Fruit fly (Drosophila melanogaster) whole organism, embryonic: Measurements from ENCODE around the gene rogdi.

Experiments used
- Atf3 ChIP-seq: fragments of 200-800 bp; sonication (Bioruptor generic); optimal IDR thresholded peaks from 3 replicates; lab custom pipeline; 2016; ENCODE audit warnings: missing biosample characterization, missing genetic modification characterization
- CG1024 ChIP-seq: fragments of 200-800 bp; sonication (Bioruptor generic); IDR thresholded peaks from 2 replicates; pipeline ENCODE4 v1.3.6; 2022; ENCODE audit warnings: missing biosample characterization, missing genetic modification characterization
- CG11560 ChIP-seq: fragments of 200-800 bp; sonication (Bioruptor generic); IDR thresholded peaks from 3 replicates; pipeline ENCODE4 v1.3.6; 2022; ENCODE audit warnings: missing biosample characterization, missing genetic modification characterization
- CG11723 ChIP-seq: fragments of 200-800 bp; sonication (Bioruptor generic); optimal IDR thresholded peaks from 2 replicates; lab custom pipeline; 2017; ENCODE audit warnings: missing biosample characterization, mild to moderate bottlenecking, missing genetic modification characterization
- CG14050 ChIP-seq: fragments of 200-800 bp; sonication (Bioruptor generic); IDR thresholded peaks from 3 replicates; pipeline ENCODE4 v1.3.6; 2022; ENCODE audit warnings: missing biosample characterization, missing genetic modification characterization
- CG14441 ChIP-seq: fragments of 200-800 bp; sonication (Bioruptor generic); IDR thresholded peaks from 2 replicates; pipeline ENCODE4 v1.3.6; 2022; ENCODE audit warnings: missing biosample characterization, missing genetic modification characterization
- CG17912 ChIP-seq: fragments of 200-800 bp; sonication (Bioruptor generic); optimal IDR thresholded peaks from 2 replicates; lab custom pipeline; 2018; ENCODE audit warnings: missing biosample characterization, mild to moderate bottlenecking, missing genetic modification characterization
- CG1792 ChIP-seq: fragments of 200-800 bp; sonication (Bioruptor generic); optimal IDR thresholded peaks from 2 replicates; lab custom pipeline; 2016; ENCODE audit warnings: missing biosample characterization, missing genetic modification characterization
- CG31388 ChIP-seq: fragments of 200-800 bp; sonication (Bioruptor generic); optimal IDR thresholded peaks from 2 replicates; lab custom pipeline; 2016; ENCODE audit warnings: missing biosample characterization, missing genetic modification characterization
- CG3995 ChIP-seq: fragments of 200-800 bp; sonication (Bioruptor generic); optimal IDR thresholded peaks from 3 replicates; lab custom pipeline; 2016; ENCODE audit warnings: missing biosample characterization, missing genetic modification characterization
- CG4282 ChIP-seq: fragments of 200-800 bp; sonication (Bioruptor generic); optimal IDR thresholded peaks from 2 replicates; lab custom pipeline; 2016; ENCODE audit warnings: missing biosample characterization, missing genetic modification characterization
- CG8290 ChIP-seq, 3 experiments: fragments of 200-800 bp; sonication (Bioruptor generic); optimal IDR thresholded peaks; 2 replicates each; lab custom pipeline; 2016 to 2019; ENCODE audit warnings: missing biosample characterization in 3 of 3, missing genetic modification characterization in 3 of 3, mild to moderate bottlenecking in 2 of 3, moderate library complexity in 1 of 3
- CG9609 ChIP-seq: fragments of 200-800 bp; sonication (Bioruptor generic); optimal IDR thresholded peaks from 3 replicates; lab custom pipeline; 2016; ENCODE audit warnings: missing biosample characterization, missing genetic modification characterization
- CG9876 ChIP-seq: fragments of 200-800 bp; sonication (Bioruptor generic); optimal IDR thresholded peaks from 2 replicates; lab custom pipeline; 2016; ENCODE audit warnings: missing biosample characterization, missing genetic modification characterization
- Chrac-16 ChIP-seq: fragments of 200-800 bp; sonication (Bioruptor generic); optimal IDR thresholded peaks from 3 replicates; lab custom pipeline; 2016; ENCODE audit warnings: missing biosample characterization, missing genetic modification characterization
- CoRest ChIP-seq: fragments of 200-800 bp; sonication (Bioruptor generic); optimal IDR thresholded peaks from 3 replicates; lab custom pipeline; 2018; ENCODE audit warnings: missing biosample characterization, mild to moderate bottlenecking, missing genetic modification characterization, moderate library complexity
- Dfd ChIP-seq, 2 experiments: fragments of >200 bp; optimal IDR thresholded peaks; 2 replicates each; lab custom pipeline; 2017; ENCODE audit warnings: missing biosample characterization in 2 of 2, missing genetic modification characterization in 2 of 2
- Fer2 ChIP-seq: fragments of 200-800 bp; sonication (Bioruptor generic); optimal IDR thresholded peaks from 2 replicates; lab custom pipeline; 2018; ENCODE audit warnings: missing biosample characterization, mild to moderate bottlenecking, missing genetic modification characterization, moderate library complexity
- GATAe ChIP-seq: fragments of 200-800 bp; sonication (Bioruptor generic); conservative IDR thresholded peaks from 2 replicates; pipeline ENCODE4 v1.3.6; 2022; ENCODE audit warnings: missing biosample characterization, missing genetic modification characterization
- H2.0 ChIP-seq: fragments of 200-800 bp; sonication (Bioruptor generic); IDR thresholded peaks from 2 replicates; pipeline ENCODE4 v1.3.6; 2022; ENCODE audit warnings: missing biosample characterization, missing genetic modification characterization
- Kr ChIP-seq: fragments of 200-800 bp; sonication (Bioruptor generic); optimal IDR thresholded peaks from 2 replicates; lab custom pipeline; 2017; ENCODE audit warnings: missing biosample characterization, mild to moderate bottlenecking, missing genetic modification characterization
- MTF-1 ChIP-seq: fragments of 200-800 bp; sonication (Bioruptor generic); optimal IDR thresholded peaks from 2 replicates; lab custom pipeline; 2018; ENCODE audit warnings: missing biosample characterization, mild to moderate bottlenecking, missing genetic modification characterization, borderline replicate concordance
- Med ChIP-seq: fragments of 200-800 bp; sonication (Bioruptor generic); peaks from one replicate; lab custom pipeline; 2016; ENCODE audit warnings: missing biosample characterization, missing genetic modification characterization, mild to moderate bottlenecking, inconsistent platforms, moderate library complexity
- Nf-YC ChIP-seq: fragments of 200-800 bp; optimal IDR thresholded peaks from 3 replicates; lab custom pipeline; 2019; ENCODE audit warnings: missing biosample characterization, mild to moderate bottlenecking, missing genetic modification characterization, moderate library complexity
- Xbp1 ChIP-seq: fragments of 200-800 bp; sonication (Bioruptor generic); optimal IDR thresholded peaks from 3 replicates; lab custom pipeline; 2016; ENCODE audit warnings: missing biosample characterization, mild to moderate bottlenecking, missing genetic modification characterization
- ap ChIP-seq: fragments of 200-800 bp; sonication (Bioruptor generic); IDR thresholded peaks from 2 replicates; pipeline ENCODE4 v1.3.6; 2022; ENCODE audit warnings: missing biosample characterization, missing genetic modification characterization
- cas ChIP-seq: fragments of 200-800 bp; sonication (Bioruptor generic); IDR thresholded peaks from 2 replicates; pipeline ENCODE4 v1.3.6; 2022; ENCODE audit warnings: missing biosample characterization, missing genetic modification characterization
- caup ChIP-seq: fragments of 200-800 bp; sonication (Bioruptor generic); optimal IDR thresholded peaks from 3 replicates; lab custom pipeline; 2017; ENCODE audit warnings: missing biosample characterization, mild to moderate bottlenecking, missing genetic modification characterization, moderate library complexity; ENCODE audit not compliant: severe bottlenecking
- crol ChIP-seq: fragments of 200-800 bp; sonication (Bioruptor generic); IDR thresholded peaks from 2 replicates; pipeline ENCODE4 v1.3.6; 2022; ENCODE audit warnings: missing biosample characterization, missing genetic modification characterization
- crp ChIP-seq, 2 experiments: fragments of 200-800 bp; sonication (Bioruptor generic); optimal IDR thresholded peaks; 2 replicates in 1 of 2; 3 replicates in 1 of 2; lab custom pipeline; 2017; ENCODE audit warnings: missing biosample characterization in 2 of 2, missing genetic modification characterization in 2 of 2, mild to moderate bottlenecking in 1 of 2, moderate library complexity in 1 of 2
- cwo ChIP-seq: fragments of 200-800 bp; sonication (Bioruptor generic); optimal IDR thresholded peaks from 3 replicates; lab custom pipeline; 2017; ENCODE audit warnings: missing biosample characterization, missing genetic modification characterization, mild to moderate bottlenecking, moderate library complexity, missing genetic modification reagents
- dmrt99B ChIP-seq: fragments of 200-800 bp; sonication (Bioruptor generic); optimal IDR thresholded peaks from 2 replicates; lab custom pipeline; 2018; ENCODE audit warnings: missing biosample characterization, mild to moderate bottlenecking, missing genetic modification characterization, moderate library complexity
- dpn ChIP-seq, 2 experiments: fragments of 200-800 bp; sonication (Bioruptor generic); optimal IDR thresholded peaks; 3 replicates each; lab custom pipeline; 2016; ENCODE audit warnings: missing biosample characterization in 2 of 2, missing genetic modification characterization in 2 of 2
- gro ChIP-seq: fragments of 200-800 bp; sonication (Bioruptor generic); optimal IDR thresholded peaks from 2 replicates; lab custom pipeline; 2016; ENCODE audit warnings: missing biosample characterization, missing genetic modification characterization
- her ChIP-seq: fragments of 200-800 bp; sonication (Bioruptor generic); optimal IDR thresholded peaks from 2 replicates; lab custom pipeline; 2016; ENCODE audit warnings: missing biosample characterization, missing genetic modification characterization
- ind ChIP-seq: fragments of 200-800 bp; sonication (Bioruptor generic); optimal IDR thresholded peaks from 3 replicates; lab custom pipeline; 2016; ENCODE audit warnings: missing biosample characterization, missing genetic modification characterization
- inv ChIP-seq: fragments of 200-800 bp; sonication (Bioruptor generic); IDR thresholded peaks from 2 replicates; pipeline ENCODE4 v1.3.6; 2022; ENCODE audit warnings: missing biosample characterization, missing genetic modification characterization; ENCODE audit not compliant: partially characterized antibody
- jing ChIP-seq: fragments of 200-800 bp; sonication (Bioruptor generic); optimal IDR thresholded peaks from 2 replicates; lab custom pipeline; 2018; ENCODE audit warnings: missing biosample characterization, mild to moderate bottlenecking, missing genetic modification characterization
- luna ChIP-seq: fragments of 200-800 bp; sonication (Bioruptor generic); optimal IDR thresholded peaks from 2 replicates; lab custom pipeline; 2016; ENCODE audit warnings: missing biosample characterization, missing genetic modification characterization
- pros ChIP-seq: fragments of 200-800 bp; sonication (Bioruptor generic); optimal IDR thresholded peaks from 3 replicates; lab custom pipeline; 2019; ENCODE audit warnings: missing biosample characterization, mild to moderate bottlenecking, missing genetic modification characterization, moderate library complexity
- repo ChIP-seq: fragments of 200-800 bp; sonication (Bioruptor generic); optimal IDR thresholded peaks from 2 replicates; lab custom pipeline; 2016; ENCODE audit warnings: missing biosample characterization, missing genetic modification characterization
- schlank ChIP-seq: fragments of 200-800 bp; sonication (Bioruptor generic); optimal IDR thresholded peaks from 2 replicates; lab custom pipeline; 2018; ENCODE audit warnings: missing biosample characterization, mild to moderate bottlenecking, missing genetic modification characterization
- sisA ChIP-seq: fragments of 200-800 bp; sonication (Bioruptor generic); IDR thresholded peaks from 2 replicates; pipeline ENCODE4 v1.3.6; 2022; ENCODE audit warnings: missing biosample characterization, missing genetic modification characterization
- slou ChIP-seq: fragments of 200-800 bp; sonication (Bioruptor generic); optimal IDR thresholded peaks from 3 replicates; lab custom pipeline; 2016; ENCODE audit warnings: missing biosample characterization, missing genetic modification characterization
- sob ChIP-seq: fragments of 200-800 bp; sonication (Bioruptor generic); IDR thresholded peaks from 2 replicates; pipeline ENCODE4 v1.3.6; 2022; ENCODE audit warnings: missing biosample characterization, missing genetic modification characterization
- ssp ChIP-seq: fragments of 200-800 bp; sonication (Bioruptor generic); IDR thresholded peaks from 2 replicates; pipeline ENCODE4 v1.3.6; 2022; ENCODE audit warnings: missing biosample characterization, missing genetic modification characterization
- tio ChIP-seq: fragments of 200-800 bp; sonication (Bioruptor generic); optimal IDR thresholded peaks from 2 replicates; lab custom pipeline; 2017; ENCODE audit warnings: missing biosample characterization, missing genetic modification characterization, inconsistent platforms
- yki ChIP-seq: fragments of >200 bp; optimal IDR thresholded peaks from 3 replicates; lab custom pipeline; 2018
- z ChIP-seq: fragments of 200-800 bp; sonication (Bioruptor generic); IDR thresholded peaks from 3 replicates; pipeline ENCODE4 v1.3.6; 2022; ENCODE audit warnings: missing biosample characterization, missing genetic modification characterization
- zfh2 ChIP-seq: fragments of 200-800 bp; sonication (Bioruptor generic); optimal IDR thresholded peaks from 2 replicates; lab custom pipeline; 2016; ENCODE audit warnings: missing biosample characterization, missing genetic modification characterization

rogdi gene

DNA sequence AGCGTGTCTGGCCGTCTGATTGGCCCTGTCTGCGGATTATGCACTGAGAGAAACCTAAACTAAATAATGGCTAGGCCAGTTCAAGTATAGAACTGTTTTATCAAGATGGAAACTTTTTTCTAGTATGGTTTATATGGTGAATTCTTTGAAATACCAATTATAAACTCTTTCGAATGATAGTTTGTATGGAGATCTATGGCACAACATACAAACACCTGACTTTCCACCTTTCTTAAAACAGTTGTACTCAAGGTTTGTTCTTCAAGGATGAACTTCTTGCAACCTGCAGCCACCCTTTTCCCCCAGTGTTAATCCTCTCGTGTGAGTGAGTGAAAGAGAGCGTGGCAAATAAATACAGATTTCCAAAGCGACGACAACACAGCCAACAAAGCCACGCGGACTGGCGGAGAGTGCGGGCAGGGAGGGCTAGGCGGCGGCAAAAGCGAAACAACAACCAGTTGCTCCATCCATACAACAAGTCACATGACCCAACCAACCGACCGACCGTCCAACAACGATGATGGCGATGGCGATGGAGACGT is 45.0 kb upstream of the rogdi start (continued):
- TF ChIP-seq cwo (GFP tag; lab: Kevin White, UChicago): peak; percentile 68
- peak; percentile 36; the same call in 1 of the 2 replicates for TF ChIP-seq inv
- TF ChIP-seq CG4282 (GFP tag; lab: Kevin White, UChicago): peak; percentile 83
- peak; percentile 56; the same call in 1 of the 2 replicates for TF ChIP-seq cas
- peak; percentile 76 for TF ChIP-seq CG14050 (GFP tag; lab: Robert Waterston, UW)
- peak; percentile 88 for TF ChIP-seq CG14441 (GFP tag; lab: Robert Waterston, UW)
- no peak for TF ChIP-seq Dfd (GFP tag; optimal IDR thresholded peaks at IDR 0.05; lab: Kevin White, UChicago)
- TF ChIP-seq Chrac-16 (GFP tag; lab: Kevin White, UChicago): peak; percentile 78
- TF ChIP-seq crol: peak; percentile 89
- TF ChIP-seq sob: peak; percentile 70
- TF ChIP-seq CG1024 (GFP tag; lab: Robert Waterston, UW): peak; percentile 58; the same call in 1 of the 2 replicates
- peak; percentile 93 for TF ChIP-seq dmrt99B
- TF ChIP-seq jing (GFP tag; lab: Kevin White, UChicago): peak; percentile 79
- TF ChIP-seq gro: peak; percentile 91
- peak; percentile 85 for TF ChIP-seq ind
- TF ChIP-seq yki (lab: Kevin White, UChicago): no peak
- peak; percentile 72 for TF ChIP-seq CG11560
- peak; percentile 81 for TF ChIP-seq caup (GFP tag; lab: Kevin White, UChicago)
- TF ChIP-seq Kr (GFP tag; lab: Kevin White, UChicago): no peak
- TF ChIP-seq CG3995 (GFP tag; lab: Kevin White, UChicago): peak; percentile 7
- peak; percentile 76 for TF ChIP-seq luna (GFP tag; lab: Kevin White, UChicago)
- TF ChIP-seq crp (GFP tag; optimal IDR thresholded peaks at IDR 0.05; lab: Kevin White, UChicago): peak in 1 of 2 experiments; percentile 22
- TF ChIP-seq pros (GFP tag; lab: Kevin White, UChicago): no peak
- TF ChIP-seq ap (GFP tag; lab: Robert Waterston, UW): peak; percentile 79
- TF ChIP-seq repo: peak; percentile 89
- peak; percentile 84 for TF ChIP-seq Xbp1 (GFP tag; lab: Kevin White, UChicago)
- peak; percentile 74 for TF ChIP-seq CG11723
- TF ChIP-seq schlank: peak; percentile 71
- peak; percentile 73 for TF ChIP-seq slou
- TF ChIP-seq tio (GFP tag; lab: Kevin White, UChicago): peak; percentile 86
- no peak for TF ChIP-seq Fer2
- peak; percentile 80 for TF ChIP-seq CG31388
- no peak for TF ChIP-seq z (GFP tag; lab: Robert Waterston, UW)
- TF ChIP-seq Nf-YC (tag; lab: Kevin White, UChicago): peak; percentile 74
- peak; percentile 98 for TF ChIP-seq Med (GFP tag; lab: Kevin White, UChicago)
- TF ChIP-seq CG9876 (GFP tag; lab: Kevin White, UChicago): peak; percentile 83
- peak; percentile 86 for TF ChIP-seq zfh2 (GFP tag; lab: Kevin White, UChicago)
- peak; percentile 77 for TF ChIP-seq ssp
- peak; percentile 71 for TF ChIP-seq Atf3 (GFP tag; lab: Kevin White, UChicago)
- TF ChIP-seq H2.0 (GFP tag; lab: Robert Waterston, UW): peak; percentile 68
- TF ChIP-seq CG8290 (GFP tag; optimal IDR thresholded peaks at IDR 0.05; lab: Kevin White, UChicago): peak; percentile 49
- TF ChIP-seq CG8290 (tag; optimal IDR thresholded peaks at IDR 0.05; lab: Kevin White, UChicago): peak in 1 of 2 experiments; percentile 56
- no peak for TF ChIP-seq CG17912 (GFP tag; lab: Kevin White, UChicago)
- peak; percentile 94 for TF ChIP-seq CoRest (tag; lab: Kevin White, UChicago)
- peak; percentile 87 for TF ChIP-seq CG1792 (GFP tag; lab: Kevin White, UChicago)
- TF ChIP-seq MTF-1: peak; percentile 19
- TF ChIP-seq CG9609: peak; percentile 92
- TF ChIP-seq her: peak; percentile 87
- TF ChIP-seq sisA (GFP tag; lab: Robert Waterston, UW): peak; percentile 88
- peak; percentile 78 for TF ChIP-seq GATAe (GFP tag; lab: Robert Waterston, UW)
- TF ChIP-seq dpn (GFP tag; optimal IDR thresholded peaks at IDR 0.05; lab: Kevin White, UChicago): peak; percentile 88 to 90
